Worm (Caenorhabditis elegans) whole organism, mixed stage, embryonic: ENCODE measurements around the gene srh-41.

Experiments
- blmp-1 ChIP-seq: fragments of 150-350 bp; optimal IDR thresholded peaks from 2 replicates; lab custom pipeline; 2014; ENCODE audit warnings: missing biosample characterization, missing genetic modification characterization
- ces-1 ChIP-seq: fragments of 150-350 bp; optimal IDR thresholded peaks from 2 replicates; lab custom pipeline; 2014; ENCODE audit warnings: missing biosample characterization, missing genetic modification reagents, missing genetic modification characterization
- ham-2 ChIP-seq: fragments of 200-800 bp; sonication (Bioruptor generic); optimal IDR thresholded peaks from 2 replicates; lab custom pipeline; 2018; ENCODE audit warnings: mild to moderate bottlenecking, missing genetic modification characterization, missing compliant biosample characterization
- lin-13 ChIP-seq: fragments of 150-350 bp; optimal IDR thresholded peaks from 2 replicates; lab custom pipeline; 2014; ENCODE audit warnings: missing biosample characterization, missing genetic modification characterization
- lin-32 ChIP-seq: fragments of 200-800 bp; sonication (Bioruptor generic); optimal IDR thresholded peaks from 2 replicates; lab custom pipeline; 2018; ENCODE audit warnings: mild to moderate bottlenecking, missing genetic modification characterization, missing compliant biosample characterization
- lsy-2 ChIP-seq: fragments of 150-350 bp; optimal IDR thresholded peaks from 2 replicates; lab custom pipeline; 2014; ENCODE audit warnings: missing biosample characterization, missing genetic modification characterization
- mep-1 ChIP-seq: fragments of 150-350 bp; optimal IDR thresholded peaks from 2 replicates; lab custom pipeline; 2017; ENCODE audit warnings: missing biosample characterization, missing genetic modification reagents, missing genetic modification characterization, inconsistent platforms
- nhr-237 ChIP-seq: fragments of 150-350 bp; optimal IDR thresholded peaks from 2 replicates; lab custom pipeline; 2014; ENCODE audit warnings: missing biosample characterization, missing genetic modification characterization
- nhr-76 ChIP-seq: sonication (generic microtip); optimal IDR thresholded peaks from 2 replicates; lab custom pipeline; 2017; ENCODE audit warnings: missing biosample characterization, missing genetic modification characterization
- snpc-4 ChIP-seq: fragments of 150-350 bp; optimal IDR thresholded peaks from 2 replicates; lab custom pipeline; 2014; ENCODE audit warnings: missing biosample characterization, missing genetic modification characterization
- sptf-1 ChIP-seq: sonication (generic microtip); optimal IDR thresholded peaks from 2 replicates; lab custom pipeline; 2017; ENCODE audit warnings: mild to moderate bottlenecking, missing genetic modification characterization, moderate library complexity, missing compliant biosample characterization
- unc-62 ChIP-seq: fragments of 150-350 bp; optimal IDR thresholded peaks from 2 replicates; lab custom pipeline; 2014; ENCODE audit warnings: missing biosample characterization, missing genetic modification reagents, missing genetic modification characterization
- ztf-11 ChIP-seq: fragments of 150-350 bp; optimal IDR thresholded peaks from 2 replicates; lab custom pipeline; 2014; ENCODE audit warnings: missing biosample characterization, missing genetic modification characterization

DNA sequence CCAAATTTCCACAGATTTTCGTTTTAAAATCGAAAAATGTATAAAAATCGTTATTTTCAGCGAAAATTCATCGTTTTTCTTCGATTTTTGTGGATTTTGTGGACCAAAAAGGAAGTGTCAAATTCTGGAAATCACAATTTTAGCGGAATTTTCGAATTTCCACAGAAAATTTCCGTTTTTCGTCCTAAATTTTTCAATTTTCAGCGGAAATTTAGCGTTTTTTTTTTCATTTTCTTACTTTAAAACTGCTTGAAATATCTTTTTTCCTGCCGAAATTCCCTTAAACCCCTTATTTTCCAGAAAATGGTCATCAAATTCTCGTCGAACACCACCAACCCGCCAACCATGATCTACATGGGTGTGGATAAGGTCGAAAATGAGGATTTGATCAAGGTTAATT, 35.1 kb downstream of the srh-41 start, which contains the start of gene Y54G11A.2:
- TF ChIP-seq nhr-76 (tag; lab: Kevin White, UChicago) (no peak), ces-1 (no peak), snpc-4 (tag; lab: Kevin White, UChicago) (no peak), unc-62 (no peak), ztf-11 (tag; lab: Kevin White, UChicago) (no peak), lin-13 (tag; lab: Kevin White, UChicago) (no peak), lsy-2 (no peak), sptf-1 (tag; lab: Kevin White, UChicago) (no peak), ham-2 (no peak), nhr-237 (tag; lab: Kevin White, UChicago) (no peak), lin-32 (GFP tag; lab: Kevin White, UChicago) (no peak), mep-1 (tag; lab: Kevin White, UChicago) (no peak), blmp-1 (tag; lab: Kevin White, UChicago) (no peak)
